Worm (Caenorhabditis elegans): Measurements from ENCODE around the gene srw-133.

- TF ChIP-seq nhr-237 (tag; optimal IDR thresholded peaks at IDR 0.05), result no peak
- no peak for TF ChIP-seq R02D3.7 (tag; optimal IDR thresholded peaks at IDR 0.05)
- TF ChIP-seq hlh-30 (tag; optimal IDR thresholded peaks at IDR 0.05; ENCODE audit: insufficient read depth), result no peak
- no peak for TF ChIP-seq fkh-10 (GFP tag; optimal IDR thresholded peaks at IDR 0.05)
- no peak for TF ChIP-seq lin-15B (tag; optimal IDR thresholded peaks at IDR 0.05)
- no peak for TF ChIP-seq nhr-77 (tag; optimal IDR thresholded peaks at IDR 0.05)
- no peak for TF ChIP-seq daf-19 (GFP tag; conservative IDR thresholded peaks at IDR 0.05)
- TF ChIP-seq Y105C5A.15 (GFP tag; IDR thresholded peaks at IDR 0.05), result no peak
- no peak for TF ChIP-seq dpl-1 (GFP tag; optimal IDR thresholded peaks at IDR 0.05)
Measured at ce11 chrV:4122415-4122814, 7.9 kb upstream of the srw-133 start, which contains the start of gene phat-5.

Measured in whole organism, L4 larva.